Fruit fly (Drosophila melanogaster): Measurements from ENCODE around the gene Gs1l.

DNA sequence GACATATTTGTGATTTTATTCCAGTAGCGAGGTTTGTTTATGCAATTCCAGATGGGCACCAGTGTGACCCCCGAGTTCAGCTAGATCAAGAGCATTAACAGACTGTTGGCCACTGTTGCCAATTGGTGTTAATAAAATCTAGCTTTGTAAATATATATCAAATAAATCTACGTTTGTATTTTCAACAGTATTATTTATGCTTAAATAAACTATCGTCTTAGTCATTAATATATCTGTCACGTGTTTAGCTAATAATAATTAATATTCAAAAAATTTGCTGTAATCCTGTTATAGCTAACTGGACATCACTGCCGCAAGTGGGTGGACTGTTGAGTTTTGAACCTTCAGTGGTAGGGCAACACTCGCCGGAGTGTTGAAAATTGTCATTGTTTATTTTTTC, 2.9 kb upstream of the Gs1l start, which contains the start of the genes mRpL27 and CG15435:
- TF ChIP-seq CTCF (optimal IDR thresholded peaks at IDR 0.05) (no peak), CG8478 (optimal IDR thresholded peaks at IDR 0.05) (no peak)
